Worm (Caenorhabditis elegans) whole organism, midembryonic: ENCODE measurements around the gene mrps-5.

Source experiments
- T22C8.4 ChIP-seq: fragments of 200-800 bp; sonication (Bioruptor generic); IDR thresholded peaks from 2 replicates; pipeline ENCODE4 v1.3.6; 2022; ENCODE audit warnings: missing genetic modification characterization, missing compliant biosample characterization
- cog-1 ChIP-seq: sonication (generic microtip); optimal IDR thresholded peaks from 2 replicates; lab custom pipeline; 2016; ENCODE audit warnings: missing genetic modification characterization, missing compliant biosample characterization
- flt-1 ChIP-seq: fragments of 200-800 bp; sonication (Bioruptor generic); IDR thresholded peaks from 2 replicates; pipeline ENCODE4 v1.3.6; 2022; ENCODE audit warnings: missing genetic modification characterization, missing compliant biosample characterization
- klf-2 ChIP-seq: fragments of 200-800 bp; sonication (Bioruptor generic); conservative IDR thresholded peaks from 2 replicates; pipeline ENCODE4 v1.3.6; 2022; ENCODE audit warnings: missing genetic modification reagents, missing genetic modification characterization, missing compliant biosample characterization
- med-1 ChIP-seq: sonication (generic microtip); optimal IDR thresholded peaks from 2 replicates; lab custom pipeline; 2017; ENCODE audit warnings: missing genetic modification characterization, mild to moderate bottlenecking, missing compliant biosample characterization, antibody characterized with exemption, missing genetic modification reagents; ENCODE audit not compliant: insufficient read depth
- ref-1 ChIP-seq: fragments of 200-800 bp; sonication (Bioruptor generic); conservative IDR thresholded peaks from 2 replicates; pipeline ENCODE4 v1.3.6; 2022; ENCODE audit warnings: missing genetic modification reagents, missing genetic modification characterization, missing compliant biosample characterization
- tab-1 ChIP-seq: fragments of 200-800 bp; sonication (Bioruptor generic); IDR thresholded peaks from 2 replicates; pipeline ENCODE4 v1.3.6; 2022; ENCODE audit warnings: missing genetic modification characterization, missing compliant biosample characterization
- ztf-23 ChIP-seq: fragments of 200-800 bp; sonication (Bioruptor generic); IDR thresholded peaks from 2 replicates; pipeline ENCODE4 v1.3.6; 2022; ENCODE audit warnings: missing genetic modification reagents, missing genetic modification characterization, missing compliant biosample characterization
- ztf-29 ChIP-seq: fragments of 200-800 bp; sonication (Bioruptor generic); IDR thresholded peaks from 2 replicates; pipeline ENCODE4 v1.3.6; 2022; ENCODE audit warnings: missing genetic modification reagents, missing genetic modification characterization, missing compliant biosample characterization

Gene mrps-5

DNA sequence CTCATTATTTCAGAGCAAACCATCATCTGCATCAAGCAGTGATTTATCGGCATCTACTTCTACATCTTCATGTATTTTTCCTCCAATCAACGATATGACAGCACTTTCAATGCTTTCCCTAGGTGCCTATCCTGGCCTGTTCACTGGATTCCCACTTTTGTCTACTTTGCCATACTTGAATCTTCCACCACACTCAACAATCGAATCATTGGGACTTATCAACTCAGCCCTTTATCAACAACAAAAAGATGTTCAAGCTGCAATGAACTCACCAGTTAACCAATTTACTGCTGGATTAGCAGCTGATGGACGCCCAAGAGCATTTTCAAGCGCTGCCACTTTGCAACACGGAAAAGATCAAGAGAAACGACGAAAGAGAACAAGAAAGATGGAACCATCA, 22.1 kb upstream of the mrps-5 start:
- TF ChIP-seq ztf-23, result no peak
- no peak for TF ChIP-seq ref-1 (GFP tag; lab: Robert Waterston, UW)
- TF ChIP-seq T22C8.4 (GFP tag; lab: Robert Waterston, UW), result no peak
- no peak for TF ChIP-seq med-1 (GFP tag; lab: Kevin White, UChicago)
- TF ChIP-seq tab-1 (GFP tag; lab: Robert Waterston, UW), result no peak
- TF ChIP-seq flt-1 (GFP tag; lab: Robert Waterston, UW), result no peak
- no peak for TF ChIP-seq ztf-29 (GFP tag; lab: Robert Waterston, UW)
- no peak for TF ChIP-seq klf-2 (GFP tag; lab: Robert Waterston, UW)
- no peak for TF ChIP-seq cog-1 (tag; lab: Kevin White, UChicago)

DNA sequence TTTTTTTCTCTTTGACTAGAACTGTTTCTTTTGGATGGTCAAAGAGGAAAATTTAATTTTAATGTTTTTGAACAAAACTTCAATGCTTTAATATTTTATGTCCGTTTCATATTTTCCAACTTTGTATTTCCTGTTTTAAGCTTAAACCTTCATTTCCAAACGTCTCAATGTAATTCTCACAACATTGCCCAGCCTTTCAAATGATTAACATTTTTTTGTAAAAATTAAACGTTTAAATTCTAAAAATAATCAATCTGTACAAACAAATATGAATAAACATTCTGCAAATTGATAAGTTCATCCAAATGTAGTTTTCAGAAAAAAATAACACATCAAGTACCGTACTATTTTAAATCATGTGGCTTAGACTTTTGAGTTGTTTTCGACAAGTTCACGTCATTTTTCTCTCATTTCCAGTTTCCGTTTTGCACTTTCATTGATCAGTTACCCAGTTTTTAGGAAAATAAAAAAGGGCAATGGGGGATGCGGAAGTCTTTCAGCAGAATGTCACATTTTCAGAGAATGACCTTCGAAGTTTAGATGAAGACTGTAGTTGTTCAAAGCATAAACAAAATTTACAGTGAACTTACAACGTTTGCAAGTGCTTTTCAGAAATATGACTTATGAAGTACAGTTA, 20.5 kb upstream of the mrps-5 start:
- TF ChIP-seq T22C8.4 (GFP tag; lab: Robert Waterston, UW) (no peak), ref-1 (GFP tag; lab: Robert Waterston, UW) (no peak), ztf-29 (GFP tag; lab: Robert Waterston, UW) (no peak), ztf-23 (no peak), klf-2 (GFP tag; lab: Robert Waterston, UW) (no peak), med-1 (GFP tag; lab: Kevin White, UChicago) (no peak), tab-1 (GFP tag; lab: Robert Waterston, UW) (no peak), cog-1 (tag; lab: Kevin White, UChicago) (no peak), flt-1 (GFP tag; lab: Robert Waterston, UW) (no peak)

DNA sequence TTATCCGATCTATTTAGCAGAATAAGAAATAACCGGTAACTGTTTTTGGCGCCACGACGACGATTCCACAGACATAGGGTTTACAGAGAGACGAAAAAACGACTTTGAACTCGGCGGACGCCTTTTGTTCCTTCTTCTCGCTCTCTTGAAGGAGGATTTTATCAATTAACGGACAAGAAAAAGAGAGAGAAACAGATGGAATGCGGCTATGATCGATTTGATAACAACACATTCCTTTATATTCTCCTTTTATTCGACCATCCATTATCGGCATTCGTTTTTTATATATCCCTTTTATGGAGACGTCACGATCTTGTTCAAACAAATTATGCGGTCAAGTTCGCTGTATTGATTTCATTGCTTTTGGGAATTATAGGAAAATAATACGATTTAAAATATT, 14.5 kb upstream of the mrps-5 start:
- no peak for TF ChIP-seq ref-1 (GFP tag; lab: Robert Waterston, UW)
- TF ChIP-seq ztf-23, result no peak
- TF ChIP-seq med-1 (GFP tag; lab: Kevin White, UChicago), result no peak
- TF ChIP-seq cog-1 (tag; lab: Kevin White, UChicago), result no peak
- no peak for TF ChIP-seq flt-1 (GFP tag; lab: Robert Waterston, UW)
- TF ChIP-seq klf-2 (GFP tag; lab: Robert Waterston, UW), result no peak
- no peak for TF ChIP-seq ztf-29 (GFP tag; lab: Robert Waterston, UW)
- TF ChIP-seq tab-1 (GFP tag; lab: Robert Waterston, UW), result no peak
- TF ChIP-seq T22C8.4 (GFP tag; lab: Robert Waterston, UW), result no peak

DNA sequence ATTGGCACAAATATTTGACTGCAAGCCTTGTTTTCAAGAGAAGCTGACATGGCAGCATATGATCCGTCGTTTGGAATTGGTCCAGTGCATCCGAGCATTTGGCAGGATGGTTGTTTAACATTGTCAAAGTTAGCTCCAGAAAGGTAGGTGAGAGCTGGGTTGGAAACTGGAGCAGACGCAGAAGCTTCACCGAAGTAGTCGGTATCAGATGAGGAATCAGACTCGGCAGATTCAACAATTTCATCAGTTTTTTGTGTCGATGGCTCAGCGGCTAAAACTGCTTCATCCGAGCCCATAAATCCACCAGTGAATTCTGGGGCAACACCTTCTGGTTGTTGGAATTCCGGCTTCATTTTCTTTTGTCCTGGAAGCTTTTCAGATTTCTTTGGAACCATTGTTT, 13.7 kb upstream of the mrps-5 start:
- TF ChIP-seq tab-1 (GFP tag; lab: Robert Waterston, UW), result no peak
- no peak for TF ChIP-seq cog-1 (tag; lab: Kevin White, UChicago)
- no peak for TF ChIP-seq ztf-29 (GFP tag; lab: Robert Waterston, UW)
- TF ChIP-seq ref-1 (GFP tag; lab: Robert Waterston, UW), result no peak
- TF ChIP-seq T22C8.4 (GFP tag; lab: Robert Waterston, UW), result no peak
- TF ChIP-seq ztf-23, result no peak
- no peak for TF ChIP-seq med-1 (GFP tag; lab: Kevin White, UChicago)
- TF ChIP-seq flt-1 (GFP tag; lab: Robert Waterston, UW), result no peak
- no peak for TF ChIP-seq klf-2 (GFP tag; lab: Robert Waterston, UW)

DNA sequence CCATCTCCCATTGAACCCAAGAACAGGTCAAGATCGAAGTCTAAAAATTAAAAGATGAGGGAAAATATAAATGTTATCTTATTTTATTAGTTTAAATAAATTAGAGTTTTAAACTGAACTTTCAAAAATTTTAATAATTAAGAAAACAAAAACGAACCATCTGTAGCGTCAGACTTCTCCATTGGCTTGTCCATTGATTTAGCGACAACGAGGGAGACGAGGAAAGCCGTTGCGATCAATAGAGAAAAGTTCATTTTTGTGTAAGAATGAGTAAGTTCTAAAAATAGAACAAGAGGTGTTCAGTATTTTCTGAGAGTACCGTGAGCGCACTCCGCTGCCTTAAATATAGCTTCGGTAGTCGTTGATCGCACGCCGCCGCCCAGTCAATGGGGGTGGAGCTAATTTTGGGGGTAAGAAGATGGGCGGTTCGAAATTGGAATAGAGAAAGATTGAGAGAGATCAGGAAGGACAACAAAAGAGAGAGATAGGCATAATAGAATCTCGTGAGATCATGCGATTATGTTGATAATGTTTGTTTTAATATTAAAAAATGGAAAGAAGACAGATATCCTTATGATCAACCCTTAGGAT, 13.2 kb upstream of the mrps-5 start, which contains the start of gene F45D3.3:
TSS of gene F45D3.3 (minus strand) at position 350 of the 591 bp plus-strand sequence.
- TF ChIP-seq T22C8.4 (GFP tag; lab: Robert Waterston, UW), result no peak
- TF ChIP-seq med-1 (GFP tag; lab: Kevin White, UChicago), result no peak
- TF ChIP-seq cog-1 (tag; lab: Kevin White, UChicago), result no peak
- no peak for TF ChIP-seq ztf-29 (GFP tag; lab: Robert Waterston, UW)
- no peak for TF ChIP-seq flt-1 (GFP tag; lab: Robert Waterston, UW)
- no peak for TF ChIP-seq tab-1 (GFP tag; lab: Robert Waterston, UW)
- TF ChIP-seq ref-1 (GFP tag; lab: Robert Waterston, UW), result no peak
- TF ChIP-seq ztf-23, result no peak
- TF ChIP-seq klf-2 (GFP tag; lab: Robert Waterston, UW), result no peak

DNA sequence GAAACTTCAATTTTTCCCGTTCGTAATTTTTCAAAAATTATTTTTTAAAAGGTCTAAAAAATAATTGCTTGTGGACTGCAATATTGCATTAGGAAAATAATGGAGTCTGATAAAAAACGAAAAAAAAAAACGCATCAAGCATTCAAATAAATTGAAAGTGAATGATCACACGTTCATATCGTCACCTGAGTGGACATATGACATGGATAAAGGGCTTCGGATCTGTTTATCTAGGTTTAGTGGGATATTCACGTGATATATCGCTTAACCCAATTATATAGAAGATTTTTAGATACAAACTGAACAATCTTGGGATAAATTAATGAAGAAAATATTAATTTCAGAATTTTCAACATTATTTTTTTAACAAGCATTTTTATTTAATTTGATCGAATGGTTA, 12.5 kb upstream of the mrps-5 start:
- TF ChIP-seq T22C8.4 (GFP tag; lab: Robert Waterston, UW) (no peak), flt-1 (GFP tag; lab: Robert Waterston, UW) (no peak), tab-1 (GFP tag; lab: Robert Waterston, UW) (no peak), ref-1 (GFP tag; lab: Robert Waterston, UW) (no peak), med-1 (GFP tag; lab: Kevin White, UChicago) (no peak), ztf-29 (GFP tag; lab: Robert Waterston, UW) (no peak)

DNA sequence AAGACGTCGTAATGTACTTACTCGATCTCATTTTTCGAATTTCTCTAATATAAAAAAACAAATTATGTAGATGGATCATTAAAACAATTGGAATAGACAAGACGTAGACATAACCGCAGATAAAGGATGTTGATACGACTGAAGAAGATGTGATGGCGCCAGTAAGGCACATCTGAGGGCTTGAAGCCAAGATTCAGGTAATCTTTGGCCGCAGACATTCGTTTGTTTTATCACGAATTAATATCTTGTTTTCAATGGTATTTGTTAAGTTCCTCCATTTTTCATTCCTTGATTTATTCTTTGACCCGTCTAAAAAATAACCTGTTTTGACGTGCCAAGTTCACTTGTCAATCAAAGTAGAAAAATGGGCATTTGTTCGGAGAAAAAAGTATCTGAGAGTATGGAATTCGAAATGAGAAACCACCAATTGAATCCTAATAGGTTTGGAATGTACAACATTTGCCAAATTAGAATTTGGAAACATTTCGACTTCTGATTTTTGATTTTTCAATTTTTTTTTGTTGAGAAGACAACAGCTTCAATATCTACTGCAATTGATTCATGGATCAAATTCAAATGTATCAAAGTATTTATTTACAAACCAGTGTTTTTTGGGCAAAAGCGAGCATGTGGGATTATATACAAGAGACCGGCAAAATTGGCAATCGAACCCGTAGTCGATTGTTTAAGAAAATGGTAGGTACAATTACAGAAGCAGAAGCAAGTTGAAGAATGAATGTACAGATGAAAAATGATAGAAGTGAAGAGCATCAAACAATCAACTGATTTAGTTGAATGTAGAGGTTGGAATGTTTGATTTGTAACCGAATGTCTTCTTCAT, 11.4 kb upstream of the mrps-5 start:
- TF ChIP-seq med-1 (GFP tag; lab: Kevin White, UChicago) (no peak), ztf-23 (no peak), ref-1 (GFP tag; lab: Robert Waterston, UW) (no peak), ztf-29 (GFP tag; lab: Robert Waterston, UW) (no peak), flt-1 (GFP tag; lab: Robert Waterston, UW) (no peak), T22C8.4 (GFP tag; lab: Robert Waterston, UW) (no peak), klf-2 (GFP tag; lab: Robert Waterston, UW) (no peak), tab-1 (GFP tag; lab: Robert Waterston, UW) (no peak), cog-1 (tag; lab: Kevin White, UChicago) (no peak)

DNA sequence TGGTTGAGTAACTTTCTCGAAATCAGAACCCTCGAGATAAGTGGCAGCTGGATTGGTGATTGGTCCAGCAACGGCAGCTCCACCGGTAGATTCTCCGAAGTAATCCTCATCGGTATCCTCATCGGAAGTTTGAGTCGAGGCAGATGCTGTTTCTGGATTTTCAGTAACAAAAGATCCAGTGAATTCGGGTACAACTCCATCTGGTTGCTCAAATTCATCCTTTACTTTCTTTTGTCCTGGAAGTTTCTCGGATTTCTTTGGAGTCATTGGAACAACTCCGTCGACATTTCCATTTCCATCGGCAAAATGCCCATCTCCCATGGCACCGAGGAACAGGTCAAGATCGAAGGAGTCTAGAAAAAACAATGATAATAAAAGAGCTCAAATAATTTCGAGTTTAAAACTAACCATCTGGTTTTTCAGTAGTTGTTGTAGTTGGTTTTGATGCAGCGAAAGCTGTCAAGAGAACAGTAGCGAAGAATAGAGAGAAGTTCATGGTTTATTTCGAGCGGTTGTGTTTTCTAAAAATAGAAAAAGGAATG, 10.5 kb upstream of the mrps-5 start, which contains the start of gene F45D3.4:
TSS of gene F45D3.4 (minus strand) at position 521 of the 542 bp plus-strand sequence.
- TF ChIP-seq tab-1 (GFP tag; lab: Robert Waterston, UW) (no peak), ztf-23 (no peak), med-1 (GFP tag; lab: Kevin White, UChicago) (no peak), flt-1 (GFP tag; lab: Robert Waterston, UW) (no peak), ref-1 (GFP tag; lab: Robert Waterston, UW) (no peak), T22C8.4 (GFP tag; lab: Robert Waterston, UW) (no peak), ztf-29 (GFP tag; lab: Robert Waterston, UW) (no peak)
